Worm (Caenorhabditis elegans): ENCODE measurements around the gene C50B8.5.

DNA sequence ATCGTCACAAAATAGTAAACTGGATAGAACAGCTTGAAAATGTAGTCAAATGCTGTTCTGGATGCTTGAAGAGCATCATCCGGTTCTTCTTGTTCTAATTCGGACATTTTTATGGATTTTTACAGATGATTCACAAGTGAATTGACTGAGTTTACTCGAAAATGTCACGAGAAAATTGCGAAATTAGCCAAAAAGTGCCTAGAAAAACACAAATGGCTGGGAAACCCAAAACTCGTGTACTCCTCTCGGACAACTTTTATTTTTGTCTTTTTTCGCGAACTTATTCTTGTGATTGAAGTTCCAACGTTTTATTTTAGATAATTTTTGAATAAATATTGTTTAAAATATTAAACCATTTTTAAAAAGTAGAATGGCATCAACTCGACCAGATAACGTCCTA is 29.2 kb upstream of the C50B8.5 start, which contains the start of the genes C56A3.4 and C56A3.5:
- TF ChIP-seq med-1 (GFP tag; optimal IDR thresholded peaks at IDR 0.05; ENCODE audit: insufficient read depth), result no peak
- no peak for TF ChIP-seq cog-1 (tag; optimal IDR thresholded peaks at IDR 0.05)
- no peak for TF ChIP-seq tab-1 (GFP tag; IDR thresholded peaks at IDR 0.05)
